Worm (Caenorhabditis elegans) whole organism, L2 larva: Measurements from ENCODE around the gene ddl-2.

ENCODE experiments used
- F13H6.1 ChIP-seq: sonication (generic microtip); optimal IDR thresholded peaks from 2 replicates; lab custom pipeline; 2016; ENCODE audit warnings: missing genetic modification characterization, missing compliant biosample characterization
- Y55F3AM.14 ChIP-seq: fragments of 200-800 bp; sonication (Bioruptor generic); optimal IDR thresholded peaks from 2 replicates; lab custom pipeline; 2018; ENCODE audit warnings: mild to moderate bottlenecking, missing genetic modification characterization, missing compliant biosample characterization
- ZK546.5 ChIP-seq: sonication (generic microtip); optimal IDR thresholded peaks from 2 replicates; lab custom pipeline; 2017; ENCODE audit warnings: missing biosample characterization, missing genetic modification characterization
- alr-1 ChIP-seq: fragments of 150-350 bp; optimal IDR thresholded peaks from 2 replicates; lab custom pipeline; 2014; ENCODE audit warnings: missing biosample characterization, missing genetic modification characterization
- aly-2 ChIP-seq: fragments of 150-350 bp; optimal IDR thresholded peaks from 2 replicates; lab custom pipeline; 2014; ENCODE audit warnings: missing biosample characterization, missing genetic modification characterization
- ama-1 ChIP-seq: fragments of 150-350 bp; optimal IDR thresholded peaks from 2 replicates; lab custom pipeline; 2018; ENCODE audit warnings: inconsistent platforms
- blmp-1 ChIP-seq: sonication (generic microtip); optimal IDR thresholded peaks from 2 replicates; lab custom pipeline; 2017; ENCODE audit warnings: missing genetic modification characterization, mild to moderate bottlenecking, missing compliant biosample characterization, antibody characterized with exemption, moderate library complexity; ENCODE audit not compliant: insufficient read depth
- ceh-82 ChIP-seq: fragments of 150-350 bp; optimal IDR thresholded peaks from 2 replicates; lab custom pipeline; 2014; ENCODE audit warnings: missing biosample characterization, missing genetic modification characterization
- dmd-4 ChIP-seq: sonication (generic microtip); optimal IDR thresholded peaks from 2 replicates; lab custom pipeline; 2017; ENCODE audit warnings: missing biosample characterization, missing genetic modification characterization
- elt-1 ChIP-seq: fragments of 150-350 bp; optimal IDR thresholded peaks from 2 replicates; lab custom pipeline; 2014; ENCODE audit warnings: missing biosample characterization, missing genetic modification characterization
- elt-3 ChIP-seq: sonication (generic microtip); optimal IDR thresholded peaks from 2 replicates; lab custom pipeline; 2017; ENCODE audit warnings: missing biosample characterization, missing genetic modification characterization
- fos-1 ChIP-seq: fragments of 150-350 bp; optimal IDR thresholded peaks from 2 replicates; lab custom pipeline; 2014; ENCODE audit warnings: missing biosample characterization, missing genetic modification characterization
- gmeb-1 ChIP-seq: fragments of 150-350 bp; optimal IDR thresholded peaks from 2 replicates; lab custom pipeline; 2014; ENCODE audit warnings: missing biosample characterization, missing genetic modification characterization
- lin-11 ChIP-seq: fragments of 150-350 bp; sonication (generic microtip); optimal IDR thresholded peaks from 2 replicates; lab custom pipeline; 2014; ENCODE audit warnings: missing biosample characterization, missing genetic modification characterization, inconsistent platforms, mixed read lengths
- lin-13 ChIP-seq: fragments of 150-350 bp; optimal IDR thresholded peaks from 2 replicates; lab custom pipeline; 2014; ENCODE audit warnings: missing biosample characterization, missing genetic modification reagents, missing genetic modification characterization
- lsy-2 ChIP-seq, 2 experiments: fragments of 150-350 bp in 1 of 2; sonication (generic microtip) in 1 of 2; optimal IDR thresholded peaks; 2 replicates each; lab custom pipeline; 2014 to 2017; ENCODE audit warnings: missing biosample characterization in 2 of 2, missing genetic modification characterization in 2 of 2
- mab-5 ChIP-seq: fragments of 150-350 bp; optimal IDR thresholded peaks from 2 replicates; lab custom pipeline; 2014; ENCODE audit warnings: missing biosample characterization, missing genetic modification characterization
- mdl-1 ChIP-seq, 2 experiments: fragments of 150-350 bp in 1 of 2; sonication (generic microtip) in 1 of 2; optimal IDR thresholded peaks; 2 replicates each; lab custom pipeline; 2017; ENCODE audit warnings: missing biosample characterization in 2 of 2, missing genetic modification characterization in 2 of 2
- nhr-11 ChIP-seq: fragments of 150-350 bp; optimal IDR thresholded peaks from 2 replicates; lab custom pipeline; 2014; ENCODE audit warnings: missing biosample characterization, missing genetic modification characterization
- nhr-12 ChIP-seq: fragments of 150-350 bp; optimal IDR thresholded peaks from 2 replicates; lab custom pipeline; 2014; ENCODE audit warnings: missing biosample characterization, missing genetic modification characterization
- nhr-129 ChIP-seq: fragments of 150-350 bp; optimal IDR thresholded peaks from 2 replicates; lab custom pipeline; 2014; ENCODE audit warnings: missing biosample characterization, missing genetic modification characterization
- nhr-23 ChIP-seq: fragments of 150-350 bp; optimal IDR thresholded peaks from 2 replicates; lab custom pipeline; 2014; ENCODE audit warnings: missing biosample characterization, missing genetic modification reagents, missing genetic modification characterization
- nhr-237 ChIP-seq: fragments of 150-350 bp; optimal IDR thresholded peaks from 2 replicates; lab custom pipeline; 2014; ENCODE audit warnings: missing biosample characterization, missing genetic modification characterization
- nhr-25 ChIP-seq: fragments of 150-350 bp; sonication (generic microtip); optimal IDR thresholded peaks from 3 replicates; lab custom pipeline; 2014; ENCODE audit warnings: missing biosample characterization, missing genetic modification characterization
- nhr-6 ChIP-seq: fragments of 150-350 bp; optimal IDR thresholded peaks from 2 replicates; lab custom pipeline; 2014; ENCODE audit warnings: missing biosample characterization, missing genetic modification characterization
- nhr-77 ChIP-seq: fragments of 150-350 bp; optimal IDR thresholded peaks from 2 replicates; lab custom pipeline; 2014; ENCODE audit warnings: missing biosample characterization, missing genetic modification characterization
- peb-1 ChIP-seq: fragments of 150-350 bp; optimal IDR thresholded peaks from 2 replicates; lab custom pipeline; 2014; ENCODE audit warnings: missing biosample characterization, missing genetic modification characterization
- skn-1 ChIP-seq: sonication (generic microtip); optimal IDR thresholded peaks from 2 replicates; lab custom pipeline; 2017; ENCODE audit warnings: missing biosample characterization, missing genetic modification characterization
- sma-3 ChIP-seq: sonication (generic microtip); optimal IDR thresholded peaks from 2 replicates; lab custom pipeline; 2016; ENCODE audit warnings: missing genetic modification reagents, missing genetic modification characterization, missing compliant biosample characterization
- sma-9 ChIP-seq, 2 experiments: fragments of 150-350 bp in 1 of 2; sonication (generic microtip) in 1 of 2; optimal IDR thresholded peaks; 2 replicates each; lab custom pipeline; 2014 to 2016; ENCODE audit warnings: missing genetic modification characterization in 2 of 2, mild to moderate bottlenecking in 1 of 2, missing biosample characterization in 1 of 2, missing compliant biosample characterization in 1 of 2, missing genetic modification reagents in 1 of 2, moderate library complexity in 1 of 2
- snpc-4 ChIP-seq: fragments of 150-350 bp; optimal IDR thresholded peaks from 2 replicates; lab custom pipeline; 2014; ENCODE audit warnings: missing biosample characterization, missing genetic modification characterization
- unc-39 ChIP-seq: fragments of 150-350 bp; optimal IDR thresholded peaks from 2 replicates; lab custom pipeline; 2014; ENCODE audit warnings: missing biosample characterization, missing genetic modification characterization
- unc-55 ChIP-seq: fragments of 150-350 bp; sonication (generic microtip); optimal IDR thresholded peaks from 3 replicates; lab custom pipeline; 2014; ENCODE audit warnings: missing biosample characterization, missing genetic modification reagents, missing genetic modification characterization
- unc-62 ChIP-seq: fragments of 150-350 bp; optimal IDR thresholded peaks from 2 replicates; lab custom pipeline; 2014; ENCODE audit warnings: missing biosample characterization, missing genetic modification reagents, missing genetic modification characterization
- zag-1 ChIP-seq: fragments of 150-350 bp; optimal IDR thresholded peaks from 2 replicates; lab custom pipeline; 2014; ENCODE audit warnings: missing biosample characterization, missing genetic modification characterization
- ztf-1 ChIP-seq: fragments of 200-800 bp; sonication (Bioruptor generic); conservative IDR thresholded peaks from 2 replicates; pipeline ENCODE4 v1.3.6; 2022; ENCODE audit warnings: missing genetic modification characterization, missing compliant biosample characterization

The ddl-2 gene

DNA sequence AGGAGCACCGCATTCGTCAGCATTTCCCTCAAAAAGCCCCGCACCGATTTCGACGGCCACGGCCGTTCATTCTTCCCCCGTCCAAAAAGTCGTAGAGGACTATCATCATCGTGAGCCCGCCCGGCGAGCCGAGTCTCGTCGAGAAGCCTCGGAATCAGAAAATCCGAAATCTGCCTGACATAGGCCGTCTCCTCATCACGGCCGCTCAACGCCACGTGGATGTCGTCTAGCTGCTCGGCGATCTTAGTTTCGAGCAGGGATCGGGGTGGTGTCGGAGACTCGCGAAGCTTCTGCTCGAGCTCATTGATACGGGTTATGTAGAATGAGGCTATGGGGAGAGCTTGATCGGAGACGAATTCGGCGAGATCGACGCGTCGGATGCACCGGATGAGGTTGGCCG lies 18.3 kb downstream of the ddl-2 start:
- TF ChIP-seq skn-1 (tag; lab: Kevin White, UChicago) (no peak), Y55F3AM.14 (GFP tag; lab: Kevin White, UChicago) (no peak), nhr-11 (tag; lab: Kevin White, UChicago) (no peak), elt-3 (tag; lab: Kevin White, UChicago) (no peak), snpc-4 (no peak), nhr-237 (tag; lab: Kevin White, UChicago) (no peak), zag-1 (tag; lab: Kevin White, UChicago) (no peak), blmp-1 (tag; lab: Kevin White, UChicago) (no peak), elt-1 (tag; lab: Kevin White, UChicago) (no peak), nhr-25 (tag; lab: Kevin White, UChicago) (no peak), mab-5 (tag; lab: Kevin White, UChicago) (no peak), lin-13 (GFP tag; lab: Kevin White, UChicago) (no peak), nhr-77 (tag; lab: Kevin White, UChicago) (no peak), ama-1 (lab: Kevin White, UChicago) (no peak), nhr-23 (tag; lab: Kevin White, UChicago) (no peak), mdl-1 (tag; optimal IDR thresholded peaks at IDR 0.05; lab: Kevin White, UChicago) (no peak), unc-62 (GFP tag; lab: Kevin White, UChicago) (no peak), F13H6.1 (tag; lab: Kevin White, UChicago) (no peak), ZK546.5 (tag; lab: Kevin White, UChicago) (no peak)

- TF ChIP-seq snpc-4 (peak; percentile 90), sma-3 (GFP tag; lab: Kevin White, UChicago) (peak; percentile 9), F13H6.1 (tag; lab: Kevin White, UChicago) (no peak), fos-1 (no peak), lin-11 (tag; lab: Kevin White, UChicago) (no peak)
Observed at ce11 chrII:13521977-13522404, 25.5 kb downstream of the ddl-2 start.

DNA sequence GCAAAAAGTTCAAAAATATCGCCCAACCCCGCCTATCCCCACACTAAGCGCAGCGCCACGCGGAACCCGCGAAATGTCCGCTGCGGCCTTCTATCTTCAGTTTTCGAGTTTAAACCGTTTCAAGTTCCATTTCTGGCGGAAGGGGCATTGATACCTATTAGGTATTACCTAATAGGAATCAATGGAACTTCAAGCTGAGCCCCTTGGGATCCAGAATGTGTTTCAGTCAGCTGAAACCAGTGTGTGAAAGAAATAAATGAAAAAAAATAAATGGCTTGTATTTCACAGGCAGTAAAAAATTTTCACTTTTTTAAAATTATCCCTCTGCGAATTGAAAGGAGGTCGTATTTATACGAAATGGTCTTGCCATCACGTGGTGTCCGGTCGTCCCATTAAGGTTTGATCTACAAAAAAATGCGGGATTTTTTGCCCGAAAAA lies 26.2 kb downstream of the ddl-2 start:
- TF ChIP-seq snpc-4 (peak; percentile 91), sma-9 (GFP tag; optimal IDR thresholded peaks at IDR 0.05; lab: Kevin White, UChicago) (no peak), sma-9 (tag; optimal IDR thresholded peaks at IDR 0.05; lab: Kevin White, UChicago) (no peak), nhr-129 (tag; lab: Kevin White, UChicago) (no peak), unc-55 (GFP tag; lab: Kevin White, UChicago) (peak; percentile 17), nhr-237 (tag; lab: Kevin White, UChicago) (no peak), fos-1 (no peak)

- TF ChIP-seq aly-2 (tag; lab: Kevin White, UChicago) (no peak), lin-13 (GFP tag; lab: Kevin White, UChicago) (no peak), ama-1 (lab: Kevin White, UChicago) (no peak), nhr-6 (tag; lab: Kevin White, UChicago) (no peak), gmeb-1 (tag; lab: Kevin White, UChicago) (no peak), nhr-23 (tag; lab: Kevin White, UChicago) (no peak), snpc-4 (no peak), dmd-4 (tag; lab: Kevin White, UChicago) (no peak), elt-1 (tag; lab: Kevin White, UChicago) (no peak), skn-1 (tag; lab: Kevin White, UChicago) (no peak), unc-39 (tag; lab: Kevin White, UChicago) (no peak), ztf-1 (GFP tag; lab: Robert Waterston, UW) (no peak), fos-1 (no peak), nhr-11 (tag; lab: Kevin White, UChicago) (no peak)
Observed at ce11 chrII:13517600-13517999, 29.8 kb downstream of the ddl-2 start, which contains the start of gene sre-45. sre-45 (plus strand) TSS chrII:13517900.

DNA sequence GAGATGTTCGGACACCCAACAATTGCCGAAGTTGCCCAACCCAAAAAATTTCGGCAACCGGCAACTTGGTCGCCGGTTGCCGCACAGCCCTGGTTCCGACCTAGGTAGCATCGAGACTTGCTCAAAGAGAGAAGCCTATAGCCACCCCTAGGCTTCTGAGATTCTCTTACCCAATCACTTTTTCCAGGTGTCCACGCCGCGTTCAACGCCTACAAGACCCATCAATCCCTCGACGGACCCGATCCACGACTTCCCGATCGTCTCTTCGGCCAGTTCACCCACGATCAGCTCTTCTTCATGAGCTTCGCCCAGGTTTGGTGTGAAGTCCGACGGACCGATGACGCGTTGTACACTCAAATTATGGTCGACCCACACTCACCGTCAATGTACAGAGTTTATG lies 31.6 kb downstream of the ddl-2 start:
- TF ChIP-seq sma-9 (GFP tag; optimal IDR thresholded peaks at IDR 0.05; lab: Kevin White, UChicago): no peak
- no peak for TF ChIP-seq sma-9 (tag; optimal IDR thresholded peaks at IDR 0.05; lab: Kevin White, UChicago)

- TF ChIP-seq lsy-2 (tag; optimal IDR thresholded peaks at IDR 0.05; lab: Kevin White, UChicago): no peak
- TF ChIP-seq nhr-237 (tag; lab: Kevin White, UChicago): no peak
- peak; percentile 38 for TF ChIP-seq nhr-129 (tag; lab: Kevin White, UChicago)
- TF ChIP-seq nhr-12 (tag; lab: Kevin White, UChicago): no peak
- TF ChIP-seq peb-1 (tag; lab: Kevin White, UChicago): no peak
- TF ChIP-seq fos-1: peak; percentile 85
- no peak for TF ChIP-seq ceh-82 (tag; lab: Kevin White, UChicago)
- TF ChIP-seq sma-3 (GFP tag; lab: Kevin White, UChicago): no peak
- TF ChIP-seq alr-1: no peak
- TF ChIP-seq mab-5 (tag; lab: Kevin White, UChicago): no peak
- no peak for TF ChIP-seq nhr-23 (tag; lab: Kevin White, UChicago)
- no peak for TF ChIP-seq lin-11 (tag; lab: Kevin White, UChicago)
- TF ChIP-seq ztf-1 (GFP tag; lab: Robert Waterston, UW): no peak
- no peak for TF ChIP-seq zag-1 (tag; lab: Kevin White, UChicago)
Observed at ce11 chrII:13508607-13509006, 38.8 kb downstream of the ddl-2 start.
